Fruit fly (Drosophila melanogaster) S2 (cell line): Measurements from ENCODE around the gene Ppn.

Experiments used
- CG8478 ChIP-seq: fragments of >200 bp; optimal IDR thresholded peaks from 2 replicates; lab custom pipeline; 2018
- CTCF ChIP-seq, 2 experiments: fragments of >200 bp; optimal IDR thresholded peaks; 2 replicates each; lab custom pipeline; 2018

Gene Ppn

DNA sequence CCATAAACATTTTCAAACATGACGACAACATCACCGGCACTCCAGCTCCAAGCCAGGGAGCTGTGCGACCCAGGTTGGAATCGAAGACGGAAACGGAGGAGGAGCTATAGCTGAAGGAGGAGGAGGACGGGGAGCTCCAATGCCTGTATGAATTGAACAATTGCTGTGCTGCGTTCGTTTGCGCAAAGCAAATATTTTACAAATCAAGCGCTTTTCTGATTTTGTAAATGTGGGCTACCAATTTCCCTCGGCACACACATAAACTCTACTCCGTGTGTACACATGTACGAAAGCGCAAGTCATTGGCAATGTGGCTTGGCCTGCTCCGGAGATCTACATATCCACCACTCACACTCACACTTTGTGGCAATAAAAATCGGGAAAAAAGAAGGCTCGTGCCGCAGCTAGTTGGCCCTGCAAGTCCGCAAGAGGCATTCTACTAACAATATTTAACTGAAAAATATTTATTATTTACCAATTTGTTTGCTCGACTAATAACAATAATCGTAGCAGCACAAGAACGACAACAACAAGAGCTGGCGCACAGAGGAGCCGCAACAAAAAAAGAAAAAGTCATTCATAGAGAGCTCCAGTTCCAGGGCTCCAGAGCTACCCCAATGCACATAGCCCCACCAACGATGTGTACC is 29.5 kb upstream of the Ppn start:
- TF ChIP-seq CG8478 (no peak), CTCF (optimal IDR thresholded peaks at IDR 0.05; lab: Kevin White, UChicago) (no peak)

DNA sequence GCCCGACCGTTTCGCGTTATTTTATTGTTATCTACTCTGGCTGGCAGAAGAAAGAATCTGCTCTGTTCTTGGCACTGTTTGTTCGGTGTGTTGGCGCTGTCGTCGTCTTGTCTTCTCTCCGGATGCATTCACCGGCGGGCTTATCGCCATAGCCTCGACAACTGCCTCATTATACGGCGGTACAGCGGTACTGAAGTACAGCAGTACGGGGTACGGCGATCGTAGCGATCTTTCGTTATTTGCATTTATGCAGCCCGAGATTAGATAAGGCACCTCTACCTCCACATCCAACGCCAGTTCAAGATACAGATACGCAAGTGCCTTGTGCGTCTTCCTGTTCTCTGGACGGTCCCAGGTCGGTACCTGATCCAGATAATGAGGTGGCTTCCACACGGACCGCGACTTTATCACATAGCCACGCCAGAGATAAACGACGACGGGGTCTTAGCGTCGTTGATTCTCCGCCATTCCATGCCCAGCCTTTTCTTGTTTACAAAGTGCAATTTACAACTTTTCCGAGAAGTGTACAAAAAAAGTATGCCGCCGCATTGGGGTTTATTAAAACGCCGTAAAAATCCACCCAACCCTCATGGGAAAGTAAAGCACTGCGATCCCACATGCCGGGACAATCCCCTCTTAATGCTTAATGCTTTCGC is 28.1 kb upstream of the Ppn start:
- TF ChIP-seq CG8478, result no peak
- no peak for TF ChIP-seq CTCF (optimal IDR thresholded peaks at IDR 0.05; lab: Kevin White, UChicago)

DNA sequence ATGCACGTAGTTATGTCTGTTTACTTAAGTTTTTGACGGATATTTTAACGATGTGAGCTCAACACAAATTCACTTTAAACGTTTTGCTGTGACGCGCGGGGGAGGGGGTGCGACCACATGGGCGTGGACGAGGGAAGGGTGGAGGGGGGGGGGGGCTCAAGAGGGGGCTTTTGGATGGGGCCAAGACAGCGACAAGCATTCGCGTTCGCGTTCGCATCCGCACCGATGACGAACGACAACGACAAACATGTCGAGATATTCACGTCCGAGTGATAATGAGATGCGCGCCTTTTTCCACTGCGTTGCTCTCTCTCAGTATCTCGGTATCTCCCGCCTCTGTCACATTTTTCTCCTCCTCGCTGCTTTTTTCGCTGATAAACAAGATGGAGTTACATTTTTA is 23.4 kb upstream of the Ppn start:
- TF ChIP-seq CG8478 (no peak), CTCF (optimal IDR thresholded peaks at IDR 0.05; lab: Kevin White, UChicago) (no peak)

DNA sequence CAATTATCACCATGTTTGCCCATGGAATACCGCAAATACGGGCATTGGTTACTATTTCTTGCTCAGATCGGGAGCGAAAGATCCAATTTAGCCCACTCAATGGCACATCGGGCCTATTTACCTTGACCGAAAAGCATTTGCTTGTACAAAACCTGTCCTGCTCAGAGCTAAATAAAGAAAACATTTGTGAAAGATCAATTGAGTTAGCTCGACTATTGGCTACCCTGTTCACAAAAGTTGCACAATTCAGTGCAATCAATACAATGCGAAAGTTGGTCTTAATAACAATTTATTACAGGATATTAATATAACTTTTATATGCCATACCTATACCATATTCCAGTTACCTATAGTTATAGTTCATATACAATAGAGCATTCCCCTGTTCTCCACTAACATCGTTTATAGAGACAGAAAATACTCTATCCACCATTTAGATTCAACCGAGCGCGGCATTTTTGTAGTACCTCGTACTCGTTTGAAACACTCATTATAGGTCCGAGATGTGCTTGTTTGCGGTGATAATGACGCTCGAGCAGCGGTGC is 22.6 kb upstream of the Ppn start:
- TF ChIP-seq CTCF (optimal IDR thresholded peaks at IDR 0.05; lab: Kevin White, UChicago) (no peak), CG8478 (no peak)

DNA sequence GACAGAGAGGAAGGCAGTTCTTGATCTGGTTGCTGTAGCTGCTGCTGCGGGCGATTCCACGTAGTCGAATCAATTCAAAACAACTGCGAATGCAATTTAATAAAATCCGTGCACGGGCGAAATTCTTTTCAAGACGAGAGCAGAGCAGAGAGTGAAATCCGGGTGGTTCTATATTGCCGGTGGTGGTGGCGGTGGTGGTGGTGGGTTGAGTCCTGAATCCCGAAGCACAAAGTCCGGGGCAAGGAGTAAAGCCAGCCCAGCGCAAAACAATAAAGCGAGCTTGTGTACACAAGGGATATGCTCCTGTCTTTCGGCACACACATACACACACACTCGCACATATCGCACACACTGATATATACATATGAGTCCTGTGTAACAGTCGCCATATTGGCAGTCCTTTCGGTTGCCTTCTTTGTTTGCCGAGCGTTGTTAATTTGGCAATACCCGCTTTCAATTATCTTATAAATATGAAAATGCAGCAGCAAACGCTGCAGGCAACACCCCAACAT is 21.3 kb upstream of the Ppn start:
- TF ChIP-seq CTCF (optimal IDR thresholded peaks at IDR 0.05; lab: Kevin White, UChicago) (no peak), CG8478 (no peak)

DNA sequence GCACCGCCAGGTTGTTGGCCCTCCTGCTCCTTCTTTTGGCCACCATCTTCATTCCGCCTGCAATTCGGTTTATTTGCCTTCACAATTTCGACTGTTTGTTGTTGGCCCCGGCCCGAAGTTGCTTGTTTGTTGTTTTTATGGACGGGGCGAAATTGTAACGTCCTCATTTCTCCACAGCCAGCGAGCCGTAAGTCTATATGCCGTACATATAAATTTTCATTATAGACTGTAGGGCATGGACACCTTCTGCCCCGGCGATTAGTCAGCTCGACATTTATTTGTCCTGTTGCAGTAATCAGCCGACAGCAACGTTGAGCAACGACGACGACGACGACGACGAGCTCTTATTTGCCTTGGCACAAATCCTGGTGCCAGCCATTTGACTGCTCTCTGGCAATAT is 18.7 kb upstream of the Ppn start:
- no peak for TF ChIP-seq CG8478
- no peak for TF ChIP-seq CTCF (optimal IDR thresholded peaks at IDR 0.05; lab: Kevin White, UChicago)

DNA sequence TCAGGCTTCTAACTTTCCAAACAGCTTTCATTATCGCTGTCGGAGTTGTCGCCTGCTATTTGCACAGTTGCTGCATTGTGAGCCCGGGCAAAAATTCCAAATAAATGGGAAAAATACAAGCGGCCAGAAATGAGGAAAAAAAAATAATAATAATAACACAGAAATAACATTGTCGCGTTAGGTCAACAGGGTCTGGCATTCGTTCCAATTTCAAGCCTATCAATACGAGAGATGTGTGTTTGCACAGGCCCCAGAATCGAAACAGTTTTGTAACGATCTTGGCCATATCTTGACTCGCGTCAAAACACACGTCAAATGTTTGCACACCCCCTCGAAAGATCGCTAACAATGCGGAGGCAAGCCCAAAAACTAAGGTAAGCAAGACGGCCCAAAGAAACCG is 16.3 kb upstream of the Ppn start:
- TF ChIP-seq CG8478, result no peak
- no peak for TF ChIP-seq CTCF (optimal IDR thresholded peaks at IDR 0.05; lab: Kevin White, UChicago)

DNA sequence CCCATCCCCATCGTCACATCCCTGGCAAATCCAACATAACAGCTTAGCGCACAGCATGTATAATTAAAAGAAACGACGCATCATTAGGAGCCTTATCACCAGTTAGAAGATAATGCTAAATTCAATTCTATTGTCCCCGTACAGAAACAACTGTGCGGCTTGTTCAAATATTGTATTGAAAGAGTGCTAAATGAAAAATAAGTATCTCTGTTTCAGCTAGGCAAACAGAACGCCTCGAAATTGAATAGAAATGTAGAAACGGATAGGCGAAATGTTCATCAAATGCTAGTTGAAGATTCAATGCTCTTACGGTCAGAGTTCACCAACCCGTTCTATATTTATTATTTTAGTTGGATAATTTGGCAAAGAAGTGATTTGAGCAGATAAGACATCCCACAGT is 15.7 kb upstream of the Ppn start:
- TF ChIP-seq CTCF (optimal IDR thresholded peaks at IDR 0.05; lab: Kevin White, UChicago) (no peak), CG8478 (no peak)

DNA sequence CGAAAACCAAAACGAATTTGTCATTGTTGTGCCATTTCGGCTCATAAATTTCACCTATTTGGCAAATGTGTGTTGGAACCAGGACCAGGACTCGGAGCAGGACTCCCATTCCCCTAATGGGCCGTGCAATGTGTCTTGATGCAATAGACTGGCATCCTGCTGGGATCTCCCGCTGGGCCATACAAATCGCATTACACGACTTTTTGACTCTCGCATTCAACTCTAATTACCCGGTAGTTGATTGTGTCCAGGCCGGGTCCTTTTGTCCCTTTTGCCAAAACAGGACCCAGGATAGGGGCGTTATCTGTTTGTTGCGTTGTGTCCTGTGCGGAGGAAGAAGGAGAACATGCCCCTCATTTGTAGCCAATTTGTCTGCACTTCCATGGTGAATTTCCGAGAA is 15.2 kb upstream of the Ppn start:
- TF ChIP-seq CG8478 (no peak), CTCF (optimal IDR thresholded peaks at IDR 0.05; lab: Kevin White, UChicago) (no peak)

DNA sequence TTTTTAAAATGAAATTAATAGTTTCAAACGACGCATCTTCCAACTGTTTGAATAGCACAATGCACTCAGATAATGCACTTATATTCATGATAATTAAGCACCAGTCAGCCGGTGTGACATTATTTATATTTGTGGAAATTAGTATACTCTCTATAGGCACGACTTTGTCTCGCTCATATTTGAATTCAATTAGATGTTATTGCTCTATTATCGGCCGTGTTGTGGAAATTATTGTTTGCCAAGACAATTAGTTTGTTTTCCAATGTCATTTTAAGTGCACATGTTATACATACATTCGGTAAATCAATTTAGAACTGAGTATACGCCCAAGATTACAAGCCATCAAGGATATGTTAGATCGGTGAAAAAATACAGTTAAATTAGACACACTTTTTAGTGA is 12.9 kb upstream of the Ppn start:
- TF ChIP-seq CG8478 (no peak), CTCF (optimal IDR thresholded peaks at IDR 0.05; lab: Kevin White, UChicago) (no peak)

DNA sequence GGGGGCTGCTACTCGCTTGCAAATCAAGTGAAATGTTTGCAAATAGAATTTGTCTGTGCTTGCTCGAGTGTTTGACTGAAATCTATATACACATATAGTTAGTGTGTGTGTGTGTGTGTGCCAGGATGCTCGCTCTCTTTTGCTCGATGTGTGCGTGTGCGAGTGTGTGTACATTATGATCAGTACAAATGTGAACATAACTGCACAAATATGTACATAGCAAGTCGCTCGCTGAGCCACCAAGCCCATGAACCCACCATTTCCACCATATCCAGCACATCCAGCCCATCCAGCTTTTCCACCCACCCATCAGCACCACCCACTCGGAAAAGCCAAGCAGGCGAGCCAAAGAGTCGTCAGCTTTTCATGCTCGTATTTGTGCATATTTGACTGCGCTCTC is 12.1 kb upstream of the Ppn start:
- TF ChIP-seq CTCF (optimal IDR thresholded peaks at IDR 0.05; lab: Kevin White, UChicago), result no peak
- no peak for TF ChIP-seq CG8478

DNA sequence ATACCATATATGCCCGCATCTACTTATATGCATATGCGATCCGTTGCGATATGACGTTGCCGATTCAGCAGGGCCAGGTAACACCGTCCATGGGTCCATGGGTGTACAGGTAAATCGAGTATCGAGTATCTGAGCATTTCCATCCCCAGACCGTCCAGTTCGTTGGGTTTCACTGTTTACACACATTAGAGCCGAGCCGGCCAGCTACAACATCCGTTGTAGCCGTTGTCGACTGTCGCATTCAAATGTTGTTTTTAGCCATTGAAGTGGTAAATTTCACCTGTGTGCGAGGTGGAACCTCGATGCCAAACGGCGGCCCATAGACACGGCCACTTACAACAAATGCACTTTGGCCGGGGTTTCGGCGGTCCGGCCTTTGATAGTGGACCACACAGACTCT is 8.3 kb upstream of the Ppn start:
- TF ChIP-seq CG8478 (no peak), CTCF (optimal IDR thresholded peaks at IDR 0.05; lab: Kevin White, UChicago) (no peak)

DNA sequence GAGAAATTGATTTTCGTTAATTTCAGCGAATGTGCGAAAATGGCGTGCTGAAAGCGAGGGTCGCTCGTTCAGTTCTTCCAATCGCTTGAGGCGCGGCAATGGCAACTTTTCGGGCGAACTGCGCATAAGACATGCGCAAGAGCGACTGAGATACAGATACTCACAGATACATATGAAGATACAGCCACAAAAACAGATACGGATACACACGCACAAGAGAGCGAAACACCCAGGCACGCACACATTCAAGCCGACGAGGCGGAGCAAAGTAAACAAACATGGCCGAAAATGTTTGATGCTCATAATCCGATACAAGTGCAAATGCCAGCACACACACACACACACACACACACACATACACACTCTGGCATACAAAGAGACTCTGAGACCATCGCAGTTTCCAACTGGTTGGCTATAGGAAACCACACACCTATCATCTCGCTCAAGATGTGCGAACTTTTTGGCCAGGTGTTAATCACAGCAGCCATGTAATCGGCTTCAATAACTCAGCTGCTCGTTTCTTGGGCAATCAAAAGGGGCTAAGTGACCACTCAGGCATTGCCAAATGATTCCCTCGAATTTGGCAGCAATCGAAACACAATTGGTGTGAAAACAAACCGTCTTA is 7.1 kb upstream of the Ppn start:
- no peak for TF ChIP-seq CTCF (optimal IDR thresholded peaks at IDR 0.05; lab: Kevin White, UChicago)
- no peak for TF ChIP-seq CG8478

DNA sequence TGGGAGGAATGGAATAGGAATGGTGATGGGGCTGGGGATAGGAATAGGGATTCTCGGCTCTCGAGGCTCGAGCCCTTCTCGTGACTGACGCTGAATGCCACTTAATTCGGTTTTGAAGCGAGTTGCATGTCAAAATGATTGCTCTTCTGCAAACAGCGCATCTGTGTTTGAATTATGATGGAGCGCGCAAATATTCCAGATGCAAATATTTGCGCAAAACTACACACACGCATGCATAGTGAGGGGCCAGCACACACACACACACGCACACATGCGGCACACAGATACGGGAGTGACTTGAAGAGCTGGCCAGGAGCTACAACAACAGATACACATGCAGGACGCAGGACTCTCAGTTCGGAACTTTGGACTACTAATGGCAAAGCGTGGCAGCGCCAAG is 5.5 kb upstream of the Ppn start:
- TF ChIP-seq CG8478 (no peak), CTCF (optimal IDR thresholded peaks at IDR 0.05; lab: Kevin White, UChicago) (no peak)

DNA sequence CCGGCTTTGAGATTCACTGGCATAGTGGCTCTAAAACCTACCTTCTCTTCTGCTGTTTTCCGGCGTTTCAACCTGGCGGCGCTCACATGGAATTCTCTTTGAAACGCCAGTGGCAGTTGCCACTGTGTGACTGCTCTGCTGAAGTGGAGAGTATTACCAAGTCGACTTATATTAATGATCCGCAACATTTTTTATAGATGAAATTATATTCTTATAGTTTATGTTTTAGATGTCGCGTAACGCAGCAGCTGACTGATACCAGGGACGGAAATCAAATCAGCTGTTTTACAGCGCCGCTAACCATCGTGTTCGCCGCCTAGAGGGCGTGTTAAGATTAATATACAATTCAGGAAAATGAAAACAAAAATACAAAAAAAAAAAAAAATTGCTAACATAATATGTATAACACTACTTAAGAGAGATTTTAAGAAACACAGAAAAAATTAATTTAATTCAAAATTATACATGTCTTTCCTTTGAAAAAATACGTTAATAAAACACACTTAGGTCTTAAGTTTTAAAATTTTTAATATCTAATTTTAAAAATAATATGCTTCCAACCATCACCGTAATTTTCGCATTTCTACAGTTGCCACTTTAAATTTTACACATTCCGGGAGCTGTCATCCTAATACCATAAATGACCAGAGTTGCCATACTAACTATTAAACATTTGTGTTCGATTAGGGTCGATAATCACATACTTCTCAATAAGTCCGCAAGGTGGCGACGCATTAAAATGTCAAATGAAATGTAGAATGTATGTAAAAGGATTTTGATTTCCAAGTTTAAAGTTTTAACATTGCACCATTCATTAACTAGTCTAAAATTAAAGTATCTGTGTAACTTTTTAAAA is 4.6 kb upstream of the Ppn start, which contains the start of gene mIF2:
TSS of gene mIF2 (minus strand) at position 280 of the 856 bp plus-strand sequence.
- TF ChIP-seq CTCF (optimal IDR thresholded peaks at IDR 0.05; lab: Kevin White, UChicago), result peak; percentile 91 to 94
- TF ChIP-seq CG8478, result no peak
